Fruit fly (Drosophila melanogaster) S2 (cell line): ENCODE data around the gene Gcna.

ENCODE experiments used
- CG8478 ChIP-seq: fragments of >200 bp; optimal IDR thresholded peaks from 2 replicates; lab custom pipeline; 2018
- CTCF ChIP-seq, 2 experiments: fragments of >200 bp; optimal IDR thresholded peaks; 2 replicates each; lab custom pipeline; 2018

- TF ChIP-seq CTCF (optimal IDR thresholded peaks at IDR 0.05; lab: Kevin White, UChicago) (no peak), CG8478 (lab: Kevin White, UChicago) (no peak)
Measured at dm6 chrX:1848624-1849198, 16.9 kb downstream of the Gcna start.
